Fruit fly (Drosophila melanogaster) whole organism, adult: ENCODE data around the gene Or65a.

ENCODE experiments used
- CG14711 ChIP-seq: fragments of 200-800 bp; sonication (Bioruptor generic); optimal IDR thresholded peaks from 2 replicates; lab custom pipeline; 2018; ENCODE audit warnings: missing biosample characterization, mild to moderate bottlenecking, missing genetic modification characterization, moderate library complexity
- CG1620 ChIP-seq: fragments of 200-800 bp; sonication (Bioruptor generic); optimal IDR thresholded peaks from 2 replicates; lab custom pipeline; 2016; ENCODE audit warnings: missing biosample characterization, missing genetic modification characterization
- CG5204 ChIP-seq: fragments of 200-800 bp; sonication (Bioruptor generic); optimal IDR thresholded peaks from 2 replicates; lab custom pipeline; 2016; ENCODE audit warnings: missing biosample characterization, missing genetic modification characterization
- CG7045 ChIP-seq: fragments of 200-800 bp; sonication (Bioruptor generic); optimal IDR thresholded peaks from 2 replicates; lab custom pipeline; 2017; ENCODE audit warnings: missing biosample characterization, mild to moderate bottlenecking, missing genetic modification characterization
- CG7101 ChIP-seq: fragments of 200-800 bp; sonication (Bioruptor generic); optimal IDR thresholded peaks from 2 replicates; lab custom pipeline; 2018; ENCODE audit warnings: missing biosample characterization, mild to moderate bottlenecking, missing genetic modification characterization, moderate library complexity
- Clk ChIP-seq: fragments of 200-800 bp; sonication (Bioruptor generic); optimal IDR thresholded peaks from 2 replicates; lab custom pipeline; 2017; ENCODE audit warnings: missing biosample characterization, missing genetic modification characterization
- bab1 ChIP-seq: fragments of 200-800 bp; sonication (Bioruptor generic); optimal IDR thresholded peaks from 3 replicates; lab custom pipeline; 2019; ENCODE audit warnings: missing biosample characterization, mild to moderate bottlenecking, missing genetic modification characterization, moderate library complexity
- cic ChIP-seq: fragments of 200-800 bp; sonication (Bioruptor generic); optimal IDR thresholded peaks from 2 replicates; lab custom pipeline; 2017; ENCODE audit warnings: missing biosample characterization, mild to moderate bottlenecking, missing genetic modification characterization, moderate library complexity
- cnc ChIP-seq, 2 experiments: fragments of >200 bp; optimal IDR thresholded peaks; 2 replicates each; lab custom pipeline; 2017
- kay ChIP-seq: fragments of 200-800 bp; sonication (Bioruptor generic); peaks from one replicate; lab custom pipeline; 2016; ENCODE audit warnings: missing biosample characterization, missing genetic modification characterization, borderline replicate concordance
- ovo ChIP-seq: fragments of 200-800 bp; sonication (Bioruptor generic); optimal IDR thresholded peaks from 2 replicates; lab custom pipeline; 2016; ENCODE audit warnings: missing biosample characterization, missing genetic modification characterization
- tj ChIP-seq: fragments of 200-800 bp; sonication (Bioruptor generic); optimal IDR thresholded peaks from 3 replicates; lab custom pipeline; 2017; ENCODE audit warnings: missing biosample characterization, mild to moderate bottlenecking, missing genetic modification characterization, moderate library complexity

DNA sequence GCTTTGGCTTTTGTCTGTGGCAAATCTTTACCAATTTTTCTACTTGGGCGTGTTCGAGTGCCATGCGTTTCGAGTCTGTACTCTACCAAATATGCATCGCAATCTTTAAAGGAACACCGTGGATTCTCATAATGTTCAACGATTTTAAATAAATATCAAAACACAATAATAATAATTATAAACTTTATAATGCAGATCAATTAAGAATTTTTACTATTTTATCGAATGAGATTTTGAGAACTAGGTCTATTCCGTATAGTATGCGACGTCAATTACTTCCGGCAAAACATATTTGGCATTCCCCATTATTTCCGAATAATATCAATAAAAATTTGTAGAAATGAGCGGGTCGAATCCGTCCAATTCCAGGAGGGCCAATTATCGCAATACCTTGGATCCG is 44.9 kb upstream of the Or65a start, which contains the start of gene CG43168:
- TF ChIP-seq kay (GFP tag; lab: Kevin White, UChicago): no peak
- no peak for TF ChIP-seq cnc (optimal IDR thresholded peaks at IDR 0.05; lab: Kevin White, UChicago)
- no peak for TF ChIP-seq CG7045
- no peak for TF ChIP-seq ovo (GFP tag; lab: Kevin White, UChicago)
- no peak for TF ChIP-seq CG14711 (tag; lab: Kevin White, UChicago)
- no peak for TF ChIP-seq CG7101
- TF ChIP-seq cic: no peak
- no peak for TF ChIP-seq CG1620 (GFP tag; lab: Kevin White, UChicago)
- TF ChIP-seq tj (GFP tag; lab: Kevin White, UChicago): no peak
- no peak for TF ChIP-seq Clk (GFP tag; lab: Kevin White, UChicago)
- TF ChIP-seq bab1 (GFP tag; lab: Kevin White, UChicago): no peak
- TF ChIP-seq CG5204 (GFP tag; lab: Kevin White, UChicago): no peak
